Fruit fly (Drosophila melanogaster) whole organism, embryonic: ENCODE results near the gene POLDIP2.

Source experiments
- Ada2b ChIP-seq: fragments of 200-800 bp; sonication (Bioruptor generic); IDR thresholded peaks from 2 replicates; pipeline ENCODE4 v1.3.6; 2022; ENCODE audit warnings: missing biosample characterization, missing genetic modification characterization
- Asciz ChIP-seq: fragments of 200-800 bp; sonication (Bioruptor generic); optimal IDR thresholded peaks from 2 replicates; lab custom pipeline; 2017; ENCODE audit warnings: missing biosample characterization, mild to moderate bottlenecking, missing genetic modification characterization, missing genetic modification reagents
- Bdp1 ChIP-seq: fragments of 200-800 bp; sonication (Bioruptor generic); optimal IDR thresholded peaks from 3 replicates; lab custom pipeline; 2016; ENCODE audit warnings: missing biosample characterization, missing genetic modification characterization
- CG10462 ChIP-seq: fragments of 200-800 bp; sonication (Bioruptor generic); optimal IDR thresholded peaks from 2 replicates; lab custom pipeline; 2016; ENCODE audit warnings: missing biosample characterization, missing genetic modification characterization
- CG13624 ChIP-seq: fragments of 200-800 bp; sonication (Bioruptor generic); optimal IDR thresholded peaks from 2 replicates; lab custom pipeline; 2016; ENCODE audit warnings: missing biosample characterization, missing genetic modification characterization
- CG17612 ChIP-seq: fragments of 200-800 bp; sonication (Bioruptor generic); IDR thresholded peaks from 2 replicates; pipeline ENCODE4 v1.3.6; 2022; ENCODE audit warnings: missing biosample characterization, missing genetic modification characterization
- CG18476 ChIP-seq: fragments of 200-800 bp; sonication (Bioruptor generic); optimal IDR thresholded peaks from 2 replicates; lab custom pipeline; 2016; ENCODE audit warnings: missing biosample characterization, mild to moderate bottlenecking, missing genetic modification characterization
- CG2116 ChIP-seq: fragments of 200-800 bp; sonication (Bioruptor generic); optimal IDR thresholded peaks from 3 replicates; lab custom pipeline; 2018; ENCODE audit warnings: missing biosample characterization, mild to moderate bottlenecking, missing genetic modification characterization
- CG2129 ChIP-seq: fragments of 200-800 bp; sonication (Bioruptor generic); IDR thresholded peaks from 2 replicates; pipeline ENCODE4 v1.3.6; 2022; ENCODE audit warnings: missing biosample characterization, missing genetic modification characterization; ENCODE audit not compliant: partially characterized antibody
- CG2199 ChIP-seq: fragments of 200-800 bp; sonication (Bioruptor generic); IDR thresholded peaks from 3 replicates; pipeline ENCODE4 v1.3.6; 2022; ENCODE audit warnings: missing biosample characterization, missing genetic modification characterization
- CG3163 ChIP-seq: fragments of 200-800 bp; sonication (Bioruptor generic); optimal IDR thresholded peaks from 3 replicates; lab custom pipeline; 2016; ENCODE audit warnings: missing biosample characterization, missing genetic modification characterization
- CG4328 ChIP-seq: fragments of 200-800 bp; sonication (Bioruptor generic); optimal IDR thresholded peaks from 3 replicates; lab custom pipeline; 2017; ENCODE audit warnings: missing biosample characterization, missing genetic modification reagents, missing genetic modification characterization
- CG4360 ChIP-seq: fragments of 200-800 bp; sonication (Bioruptor generic); IDR thresholded peaks from 2 replicates; pipeline ENCODE4 v1.3.6; 2022; ENCODE audit warnings: missing biosample characterization, missing genetic modification characterization
- CG6689 ChIP-seq: fragments of 200-800 bp; sonication (Bioruptor generic); IDR thresholded peaks from 2 replicates; pipeline ENCODE4 v1.3.6; 2022; ENCODE audit warnings: missing biosample characterization, missing genetic modification characterization
- CG6765 ChIP-seq: fragments of 200-800 bp; sonication (Bioruptor generic); optimal IDR thresholded peaks from 3 replicates; lab custom pipeline; 2017; ENCODE audit warnings: missing biosample characterization, mild to moderate bottlenecking, missing genetic modification characterization
- CG6854 ChIP-seq: fragments of 200-800 bp; sonication (Bioruptor generic); optimal IDR thresholded peaks from 3 replicates; lab custom pipeline; 2017; ENCODE audit warnings: missing biosample characterization, mild to moderate bottlenecking, missing genetic modification characterization
- CG8388 ChIP-seq: fragments of 200-800 bp; sonication (Bioruptor generic); optimal IDR thresholded peaks from 2 replicates; lab custom pipeline; 2019; ENCODE audit warnings: missing biosample characterization, mild to moderate bottlenecking, missing genetic modification characterization, moderate library complexity
- CkIIα-i1 ChIP-seq: fragments of 200-800 bp; sonication (Bioruptor generic); IDR thresholded peaks from 2 replicates; pipeline ENCODE4 v1.3.6; 2022; ENCODE audit warnings: missing biosample characterization, missing genetic modification characterization
- D19A ChIP-seq: fragments of 200-800 bp; optimal IDR thresholded peaks from 3 replicates; lab custom pipeline; 2019; ENCODE audit warnings: missing biosample characterization, mild to moderate bottlenecking, missing genetic modification characterization, moderate library complexity
- Dll ChIP-seq: fragments of 200-800 bp; sonication (Bioruptor generic); IDR thresholded peaks from 4 replicates; pipeline ENCODE4 v1.3.6; 2022; ENCODE audit warnings: missing biosample characterization, missing genetic modification characterization; ENCODE audit not compliant: partially characterized antibody
- Dp ChIP-seq: fragments of 200-800 bp; sonication (Bioruptor generic); optimal IDR thresholded peaks from 2 replicates; lab custom pipeline; 2018; ENCODE audit warnings: missing biosample characterization, mild to moderate bottlenecking, missing genetic modification characterization, moderate library complexity
- Ets65A ChIP-seq: fragments of 200-800 bp; sonication (Bioruptor generic); peaks from one replicate; lab custom pipeline; 2016; ENCODE audit warnings: missing biosample characterization, missing genetic modification characterization
- GATAe ChIP-seq: fragments of 200-800 bp; sonication (Bioruptor generic); conservative IDR thresholded peaks from 2 replicates; pipeline ENCODE4 v1.3.6; 2022; ENCODE audit warnings: missing biosample characterization, missing genetic modification characterization
- HLH4C ChIP-seq: fragments of 200-800 bp; sonication (Bioruptor generic); IDR thresholded peaks from 3 replicates; pipeline ENCODE4 v1.3.6; 2022; ENCODE audit warnings: missing biosample characterization, missing genetic modification characterization; ENCODE audit not compliant: partially characterized antibody
- HLH54F ChIP-seq: fragments of 200-800 bp; sonication (Bioruptor generic); optimal IDR thresholded peaks from 3 replicates; lab custom pipeline; 2016; ENCODE audit warnings: missing biosample characterization, missing genetic modification characterization
- HLHmδ ChIP-seq: fragments of 200-800 bp; sonication (Bioruptor generic); optimal IDR thresholded peaks from 2 replicates; lab custom pipeline; 2018; ENCODE audit warnings: missing biosample characterization, mild to moderate bottlenecking, missing genetic modification characterization, moderate library complexity
- Hmr ChIP-seq: fragments of 200-800 bp; sonication (Bioruptor generic); optimal IDR thresholded peaks from 3 replicates; lab custom pipeline; 2017; ENCODE audit warnings: mild to moderate bottlenecking, missing biosample characterization, missing genetic modification reagents, missing genetic modification characterization
- Lhr ChIP-seq: fragments of 200-800 bp; sonication (Bioruptor generic); optimal IDR thresholded peaks from 3 replicates; lab custom pipeline; 2017; ENCODE audit warnings: mild to moderate bottlenecking, missing biosample characterization, missing genetic modification reagents, missing genetic modification characterization
- MESR4 ChIP-seq: fragments of 200-800 bp; sonication (Bioruptor generic); optimal IDR thresholded peaks from 2 replicates; lab custom pipeline; 2018; ENCODE audit warnings: missing biosample characterization, mild to moderate bottlenecking, missing genetic modification characterization, moderate library complexity
- Max ChIP-seq: fragments of 200-800 bp; sonication (Bioruptor generic); optimal IDR thresholded peaks from 2 replicates; lab custom pipeline; 2016; ENCODE audit warnings: missing biosample characterization, mild to moderate bottlenecking, missing genetic modification characterization
- Med ChIP-seq: fragments of 200-800 bp; sonication (Bioruptor generic); peaks from one replicate; lab custom pipeline; 2016; ENCODE audit warnings: missing biosample characterization, missing genetic modification characterization, mild to moderate bottlenecking, inconsistent platforms, moderate library complexity
- Sin3A ChIP-seq: fragments of >200 bp; optimal IDR thresholded peaks from 2 replicates; lab custom pipeline; 2018
- Trl ChIP-seq, 3 experiments: fragments of >200 bp in 2 of 3; fragments of 200-800 bp in 1 of 3; sonication (Bioruptor generic) in 1 of 3; optimal IDR thresholded peaks; 2 replicates in 1 of 3; 3 replicates in 2 of 3; lab custom pipeline; 2016 to 2017; ENCODE audit warnings: missing biosample characterization in 1 of 3, missing genetic modification characterization in 1 of 3
- al ChIP-seq: fragments of 200-800 bp; sonication (Bioruptor generic); IDR thresholded peaks from 2 replicates; pipeline ENCODE4 v1.3.6; 2022; ENCODE audit warnings: missing biosample characterization, missing genetic modification characterization
- bcd ChIP-seq: fragments of 200-800 bp; sonication (Bioruptor generic); optimal IDR thresholded peaks from 2 replicates; lab custom pipeline; 2017; ENCODE audit warnings: missing biosample characterization, mild to moderate bottlenecking, missing genetic modification characterization
- chinmo ChIP-seq: fragments of 200-800 bp; sonication (Bioruptor generic); IDR thresholded peaks from 4 replicates; pipeline ENCODE4 v1.3.6; 2022; ENCODE audit warnings: missing biosample characterization, missing genetic modification characterization; ENCODE audit not compliant: partially characterized antibody
- disco-r ChIP-seq: fragments of 200-800 bp; sonication (Bioruptor generic); optimal IDR thresholded peaks from 2 replicates; lab custom pipeline; 2016; ENCODE audit warnings: missing biosample characterization, missing genetic modification characterization
- fd3F ChIP-seq: fragments of 200-800 bp; sonication (Bioruptor generic); optimal IDR thresholded peaks from 2 replicates; lab custom pipeline; 2018; ENCODE audit warnings: missing biosample characterization, mild to moderate bottlenecking, missing genetic modification characterization, moderate library complexity
- gsb ChIP-seq: fragments of 200-800 bp; sonication (Bioruptor generic); IDR thresholded peaks from 2 replicates; pipeline ENCODE4 v1.3.6; 2022; ENCODE audit warnings: missing biosample characterization, missing genetic modification characterization
- hth ChIP-seq: fragments of >200 bp; optimal IDR thresholded peaks from 2 replicates; lab custom pipeline; 2017; ENCODE audit warnings: inconsistent platforms
- lbe ChIP-seq: fragments of 200-800 bp; sonication (Bioruptor generic); optimal IDR thresholded peaks from 2 replicates; lab custom pipeline; 2016; ENCODE audit warnings: missing biosample characterization, mild to moderate bottlenecking, missing genetic modification characterization
- mirr ChIP-seq: fragments of 200-800 bp; sonication (Bioruptor generic); optimal IDR thresholded peaks from 3 replicates; lab custom pipeline; 2018; ENCODE audit warnings: missing biosample characterization, mild to moderate bottlenecking, missing genetic modification characterization
- peb ChIP-seq: fragments of 200-800 bp; sonication (Bioruptor generic); IDR thresholded peaks from 2 replicates; pipeline ENCODE4 v1.3.6; 2022; ENCODE audit warnings: missing biosample characterization, missing genetic modification characterization
- pho ChIP-seq: fragments of 200-800 bp; sonication (Bioruptor generic); optimal IDR thresholded peaks from 2 replicates; lab custom pipeline; 2016; ENCODE audit warnings: missing biosample characterization, missing genetic modification characterization
- pita ChIP-seq: fragments of 200-800 bp; sonication (Bioruptor generic); optimal IDR thresholded peaks from 2 replicates; lab custom pipeline; 2017; ENCODE audit warnings: missing biosample characterization, mild to moderate bottlenecking, missing genetic modification characterization
- sim ChIP-seq: fragments of 200-800 bp; sonication (Bioruptor generic); IDR thresholded peaks from 2 replicates; pipeline ENCODE4 v1.3.6; 2022; ENCODE audit warnings: missing biosample characterization, missing genetic modification characterization
- sima ChIP-seq: fragments of 200-800 bp; sonication (Bioruptor generic); optimal IDR thresholded peaks from 2 replicates; lab custom pipeline; 2016; ENCODE audit warnings: missing biosample characterization, missing genetic modification characterization
- stwl ChIP-seq: fragments of 200-800 bp; sonication (Bioruptor generic); optimal IDR thresholded peaks from 3 replicates; lab custom pipeline; 2018; ENCODE audit warnings: missing biosample characterization, mild to moderate bottlenecking, missing genetic modification characterization, moderate library complexity
- tio ChIP-seq: fragments of 200-800 bp; sonication (Bioruptor generic); optimal IDR thresholded peaks from 2 replicates; lab custom pipeline; 2017; ENCODE audit warnings: missing biosample characterization, missing genetic modification characterization, inconsistent platforms
- toy ChIP-seq: fragments of 200-800 bp; sonication (Bioruptor generic); IDR thresholded peaks from 2 replicates; pipeline ENCODE4 v1.3.6; 2022; ENCODE audit warnings: missing biosample characterization, missing genetic modification characterization
- zen ChIP-seq: fragments of 200-800 bp; sonication (Bioruptor generic); optimal IDR thresholded peaks from 3 replicates; lab custom pipeline; 2018; ENCODE audit warnings: missing biosample characterization, mild to moderate bottlenecking, missing genetic modification characterization, moderate library complexity

Gene POLDIP2

DNA sequence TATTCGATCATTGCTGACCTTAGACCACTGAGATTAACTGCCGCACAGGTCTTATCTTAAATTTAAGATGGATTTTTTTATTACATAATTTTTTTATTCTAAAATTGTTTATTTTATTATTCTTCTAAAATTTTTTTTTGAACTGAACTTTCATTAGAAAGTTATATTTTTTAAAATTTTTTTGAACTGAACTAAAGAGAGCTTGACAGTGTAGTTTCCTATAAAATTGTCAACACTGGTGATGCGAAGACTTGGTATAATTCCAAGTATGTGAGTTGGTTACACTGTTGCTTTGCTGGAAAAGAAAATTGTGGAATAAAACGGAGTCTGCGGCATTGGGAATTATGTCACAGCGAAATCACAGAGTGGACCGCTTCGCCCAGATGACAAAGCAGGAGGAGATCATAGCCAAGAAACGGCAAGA, 17.7 kb downstream of the POLDIP2 start, which contains the start of gene CG31550 (continued):
- TF ChIP-seq toy (GFP tag; lab: Robert Waterston, UW) (peak; percentile 44; the same call in 1 of the 2 replicates), HLH4C (GFP tag; lab: Robert Waterston, UW) (0 out of 3 replicates have a peak, but pooled peaks have one; percentile 34), al (GFP tag; lab: Robert Waterston, UW) (peak; percentile 79), Sin3A (lab: Kevin White, UChicago) (no peak), tio (GFP tag; lab: Kevin White, UChicago) (no peak), Max (GFP tag; lab: Kevin White, UChicago) (peak; percentile 45), CG17612 (GFP tag; lab: Robert Waterston, UW) (0 out of 2 replicates have a peak, but pooled peaks have one; percentile 9), HLH54F (GFP tag; lab: Kevin White, UChicago) (peak; percentile 58), Trl (optimal IDR thresholded peaks at IDR 0.05; lab: Kevin White, UChicago) (no peak), Trl (GFP tag; optimal IDR thresholded peaks at IDR 0.05; lab: Kevin White, UChicago) (peak; percentile 23), CG13624 (GFP tag; lab: Kevin White, UChicago) (peak; percentile 59), sim (no peak), Hmr (GFP tag; lab: Kevin White, UChicago) (no peak), CG6854 (GFP tag; lab: Kevin White, UChicago) (no peak), disco-r (GFP tag; lab: Kevin White, UChicago) (no peak), CG2199 (no peak), CkIIα-i1 (GFP tag; lab: Robert Waterston, UW) (no peak), hth (lab: Kevin White, UChicago) (no peak), CG6689 (GFP tag; lab: Robert Waterston, UW) (peak; percentile 71), lbe (peak; percentile 23), CG6765 (GFP tag; lab: Kevin White, UChicago) (peak; percentile 12), CG2116 (peak; percentile 50), Bdp1 (peak; percentile 16), CG18476 (GFP tag; lab: Kevin White, UChicago) (peak; percentile 27), Ada2b (peak; percentile 72), CG4328 (GFP tag; lab: Kevin White, UChicago) (no peak), CG2129 (no peak), D19A (tag; lab: Kevin White, UChicago) (no peak), stwl (tag; lab: Kevin White, UChicago) (peak; percentile 85), Lhr (peak; percentile 43), Asciz (GFP tag; lab: Kevin White, UChicago) (no peak), mirr (no peak), Med (GFP tag; lab: Kevin White, UChicago) (peak; percentile 79), peb (GFP tag; lab: Robert Waterston, UW) (no peak), sima (GFP tag; lab: Kevin White, UChicago) (no peak), CG4360 (GFP tag; lab: Robert Waterston, UW) (no peak), pho (GFP tag; lab: Kevin White, UChicago) (peak; percentile 39), Ets65A (peak; percentile 91), Dp (GFP tag; lab: Kevin White, UChicago) (no peak), pita (GFP tag; lab: Kevin White, UChicago) (no peak), CG8388 (GFP tag; lab: Kevin White, UChicago) (peak; percentile 62), zen (tag; lab: Kevin White, UChicago) (peak; percentile 64), HLHmδ (GFP tag; lab: Kevin White, UChicago) (no peak), CG10462 (GFP tag; lab: Kevin White, UChicago) (peak; percentile 39), Dll (GFP tag; lab: Robert Waterston, UW) (0 out of 4 replicates have a peak, but pooled peaks have one; percentile 44), gsb (GFP tag; lab: Robert Waterston, UW) (no peak), bcd (GFP tag; lab: Kevin White, UChicago) (peak; percentile 64), GATAe (GFP tag; lab: Robert Waterston, UW) (no peak), fd3F (GFP tag; lab: Kevin White, UChicago) (peak; percentile 66), MESR4 (peak; percentile 94), CG3163 (GFP tag; lab: Kevin White, UChicago) (no peak), chinmo (GFP tag; lab: Robert Waterston, UW) (no peak)
